Fruit fly (Drosophila melanogaster) whole organism, wandering third instar larva: ENCODE data around the gene CG3630.

ENCODE experiments used
- Abd-B ChIP-seq: fragments of >200 bp; optimal IDR thresholded peaks from 2 replicates; lab custom pipeline; 2017; ENCODE audit warnings: missing biosample characterization, missing genetic modification characterization
- CG32264 ChIP-seq: fragments of 200-800 bp; sonication (Bioruptor generic); optimal IDR thresholded peaks from 2 replicates; lab custom pipeline; 2016; ENCODE audit warnings: missing biosample characterization, missing genetic modification characterization
- CG9705 ChIP-seq: fragments of 200-800 bp; sonication (Bioruptor generic); optimal IDR thresholded peaks from 2 replicates; lab custom pipeline; 2018; ENCODE audit warnings: missing biosample characterization, mild to moderate bottlenecking, missing genetic modification characterization
- CrebA ChIP-seq: fragments of 200-800 bp; sonication (Bioruptor generic); optimal IDR thresholded peaks from 2 replicates; lab custom pipeline; 2016; ENCODE audit warnings: missing biosample characterization, mild to moderate bottlenecking, missing genetic modification characterization, borderline replicate concordance
- Dfd ChIP-seq: fragments of >200 bp; optimal IDR thresholded peaks from 2 replicates; lab custom pipeline; 2017; ENCODE audit warnings: missing biosample characterization, missing genetic modification characterization
- Dif ChIP-seq: fragments of 200-275, 200-300 bp; sonication (Bioruptor generic); optimal IDR thresholded peaks from 2 replicates; lab custom pipeline; 2018; ENCODE audit warnings: missing biosample characterization, missing genetic modification characterization; ENCODE audit not compliant: partially characterized antibody
- GATAd ChIP-seq: sonication (Bioruptor generic); optimal IDR thresholded peaks from 2 replicates; lab custom pipeline; 2016; ENCODE audit warnings: missing biosample characterization, missing genetic modification characterization
- HLH106 ChIP-seq: fragments of 200-800 bp; optimal IDR thresholded peaks from 3 replicates; lab custom pipeline; 2019; ENCODE audit warnings: missing biosample characterization, mild to moderate bottlenecking, missing genetic modification characterization, moderate library complexity
- Hnf4 ChIP-seq: fragments of 200-800 bp; sonication (Bioruptor generic); optimal IDR thresholded peaks from 2 replicates; lab custom pipeline; 2016; ENCODE audit warnings: missing biosample characterization, mild to moderate bottlenecking, missing genetic modification characterization
- Hr78 ChIP-seq: fragments of >200 bp; optimal IDR thresholded peaks from 2 replicates; lab custom pipeline; 2017; ENCODE audit warnings: missing biosample characterization, missing genetic modification characterization
- Hr83 ChIP-seq: fragments of 200-300 bp; sonication (Bioruptor generic); optimal IDR thresholded peaks from 2 replicates; lab custom pipeline; 2016; ENCODE audit warnings: missing biosample characterization, mild to moderate bottlenecking, missing genetic modification characterization, moderate library complexity; ENCODE audit not compliant: poor library complexity, severe bottlenecking
- Mio ChIP-seq: sonication (Bioruptor generic); optimal IDR thresholded peaks from 2 replicates; lab custom pipeline; 2016; ENCODE audit warnings: missing biosample characterization, missing genetic modification characterization
- Myc ChIP-seq: fragments of >200 bp; optimal IDR thresholded peaks from 2 replicates; lab custom pipeline; 2017
- N ChIP-seq: fragments of >200 bp; optimal IDR thresholded peaks from 2 replicates; lab custom pipeline; 2018; ENCODE audit warnings: missing biosample characterization, missing external identifiers, missing genetic modification characterization
- OdsH ChIP-seq: fragments of 200-800 bp; sonication (Bioruptor generic); optimal IDR thresholded peaks from 2 replicates; lab custom pipeline; 2016; ENCODE audit warnings: missing biosample characterization, mild to moderate bottlenecking, missing genetic modification characterization
- Rel ChIP-seq, 2 experiments: fragments of 200-800 bp; sonication (Bioruptor generic) in 1 of 2; optimal IDR thresholded peaks; 2 replicates in 1 of 2; 3 replicates in 1 of 2; lab custom pipeline; 2016 to 2019; ENCODE audit warnings: mild to moderate bottlenecking in 2 of 2, missing biosample characterization in 2 of 2, missing genetic modification characterization in 2 of 2, moderate library complexity in 1 of 2
- Sp1 ChIP-seq: fragments of 200-800 bp; sonication (Bioruptor generic); optimal IDR thresholded peaks from 3 replicates; lab custom pipeline; 2019; ENCODE audit warnings: missing biosample characterization, mild to moderate bottlenecking, missing genetic modification characterization, moderate library complexity
- br ChIP-seq: fragments of 200-800 bp; sonication (Bioruptor generic); optimal IDR thresholded peaks from 2 replicates; lab custom pipeline; 2016; ENCODE audit warnings: missing biosample characterization, missing genetic modification characterization
- brk ChIP-seq: fragments of 200-800 bp; sonication (Bioruptor generic); optimal IDR thresholded peaks from 2 replicates; lab custom pipeline; 2016; ENCODE audit warnings: missing biosample characterization, mild to moderate bottlenecking, missing genetic modification characterization
- dl ChIP-seq, 2 experiments: fragments of 175-275, 200-275 bp in 1 of 2; fragments of 200-275 bp in 1 of 2; sonication (Bioruptor generic); optimal IDR thresholded peaks; lab custom pipeline; 2018; ENCODE audit warnings: mild to moderate bottlenecking in 2 of 2, missing biosample characterization in 2 of 2, missing genetic modification characterization in 2 of 2, moderate library complexity in 2 of 2; ENCODE audit not compliant: partially characterized antibody in 2 of 2, insufficient read depth in 1 of 2
- dmrt93B ChIP-seq: fragments of 200-800 bp; sonication (Bioruptor generic); optimal IDR thresholded peaks from 2 replicates; lab custom pipeline; 2018; ENCODE audit warnings: missing biosample characterization, mild to moderate bottlenecking, missing genetic modification characterization
- ey ChIP-seq: fragments of 200-800 bp; sonication (Bioruptor generic); optimal IDR thresholded peaks from 2 replicates; lab custom pipeline; 2016; ENCODE audit warnings: missing biosample characterization, missing genetic modification characterization
- foxo ChIP-seq, 2 experiments: fragments of 200-800 bp; sonication (Bioruptor generic); optimal IDR thresholded peaks; 2 replicates in 1 of 2; 3 replicates in 1 of 2; lab custom pipeline; 2016 to 2017; ENCODE audit warnings: missing biosample characterization in 2 of 2, missing genetic modification characterization in 2 of 2
- fru ChIP-seq: fragments of 200-800 bp; sonication (Bioruptor generic); optimal IDR thresholded peaks from 3 replicates; lab custom pipeline; 2016; ENCODE audit warnings: missing biosample characterization, mild to moderate bottlenecking, missing genetic modification characterization
- h ChIP-seq: fragments of 200-800 bp; sonication (Bioruptor generic); optimal IDR thresholded peaks from 3 replicates; lab custom pipeline; 2016; ENCODE audit warnings: missing biosample characterization, mild to moderate bottlenecking, missing genetic modification characterization
- jim ChIP-seq: fragments of 175-275, 200-325 bp; sonication (Bioruptor generic); optimal IDR thresholded peaks from 2 replicates; lab custom pipeline; 2016; ENCODE audit warnings: missing biosample characterization, mild to moderate bottlenecking, missing genetic modification characterization
- lola ChIP-seq: fragments of >200 bp; optimal IDR thresholded peaks from 2 replicates; lab custom pipeline; 2017; ENCODE audit warnings: missing biosample characterization, missing genetic modification characterization
- psq ChIP-seq: fragments of 200-800 bp; sonication (Bioruptor generic); optimal IDR thresholded peaks from 3 replicates; lab custom pipeline; 2017; ENCODE audit warnings: missing biosample characterization, mild to moderate bottlenecking, missing genetic modification characterization, moderate library complexity
- rgr ChIP-seq: fragments of 200-800 bp; sonication (Bioruptor generic); optimal IDR thresholded peaks from 3 replicates; lab custom pipeline; 2016; ENCODE audit warnings: missing biosample characterization, mild to moderate bottlenecking, missing genetic modification characterization
- sv ChIP-seq: fragments of 200-800 bp; sonication (Bioruptor generic); optimal IDR thresholded peaks from 3 replicates; lab custom pipeline; 2016; ENCODE audit warnings: missing biosample characterization, missing genetic modification characterization
- tai ChIP-seq: sonication (Bioruptor generic); optimal IDR thresholded peaks from 2 replicates; lab custom pipeline; 2016; ENCODE audit warnings: missing biosample characterization, missing genetic modification characterization
- usp ChIP-seq: fragments of >200 bp; optimal IDR thresholded peaks from 2 replicates; lab custom pipeline; 2017; ENCODE audit warnings: missing biosample characterization, missing genetic modification characterization
- woc ChIP-seq: sonication (Bioruptor generic); optimal IDR thresholded peaks from 2 replicates; lab custom pipeline; 2016; ENCODE audit warnings: missing biosample characterization, mild to moderate bottlenecking, missing genetic modification characterization

The CG3630 gene

dm6 chrX:2208641-2209241 is 46.7 kb downstream of the CG3630 start:
- no peak for TF ChIP-seq Hr83 (GFP tag; lab: Kevin White, UChicago)
- TF ChIP-seq jim (GFP tag; lab: Kevin White, UChicago): no peak
- no peak for TF ChIP-seq OdsH (GFP tag; lab: Kevin White, UChicago)
- no peak for TF ChIP-seq br (GFP tag; lab: Kevin White, UChicago)
- no peak for TF ChIP-seq woc
- TF ChIP-seq brk (GFP tag; lab: Kevin White, UChicago): no peak
- TF ChIP-seq Abd-B (GFP tag; lab: Kevin White, UChicago): no peak
- TF ChIP-seq CG9705 (GFP tag; lab: Kevin White, UChicago): no peak
- TF ChIP-seq Rel (GFP tag; optimal IDR thresholded peaks at IDR 0.05; lab: Kevin White, UChicago): no peak
- no peak for TF ChIP-seq Rel (tag; optimal IDR thresholded peaks at IDR 0.05; lab: Kevin White, UChicago)
- no peak for TF ChIP-seq Hnf4 (GFP tag; lab: Kevin White, UChicago)
- TF ChIP-seq Hr78 (GFP tag; lab: Kevin White, UChicago): no peak
- TF ChIP-seq dmrt93B: no peak
- no peak for TF ChIP-seq Sp1 (GFP tag; lab: Kevin White, UChicago)
- no peak for TF ChIP-seq Mio (GFP tag; lab: Kevin White, UChicago)
- no peak for TF ChIP-seq sv (GFP tag; lab: Kevin White, UChicago)
- TF ChIP-seq foxo (GFP tag; optimal IDR thresholded peaks at IDR 0.05; lab: Kevin White, UChicago): no peak
- TF ChIP-seq Dfd: no peak
- no peak for TF ChIP-seq psq (GFP tag; lab: Kevin White, UChicago)
- no peak for TF ChIP-seq ey (GFP tag; lab: Kevin White, UChicago)

DNA sequence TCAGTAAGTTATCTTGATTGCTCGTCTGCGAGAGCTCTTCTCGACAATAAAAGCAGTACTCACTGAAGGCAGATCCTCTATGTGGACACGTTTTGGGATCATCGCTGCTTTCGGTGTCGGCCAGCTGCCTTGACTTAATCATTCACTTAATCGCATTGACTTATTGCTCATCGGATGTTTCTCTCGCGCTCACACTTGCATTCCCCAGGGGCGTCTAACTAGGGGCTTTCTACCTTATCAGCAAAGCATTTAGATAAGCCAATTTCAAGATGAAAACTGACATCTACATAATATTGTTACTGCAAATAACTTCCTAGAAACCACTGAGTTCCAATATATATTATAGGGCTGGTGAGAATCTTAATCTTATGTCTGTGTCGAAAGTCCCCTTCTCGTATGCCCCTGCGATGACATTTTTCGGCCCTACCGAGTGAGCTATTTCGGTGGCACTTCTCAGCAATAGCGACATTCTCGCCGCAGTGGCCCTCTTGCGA is 50.4 kb downstream of the CG3630 start:
- TF ChIP-seq fru (GFP tag; lab: Kevin White, UChicago) (peak; percentile 36), h (GFP tag; lab: Kevin White, UChicago) (peak; percentile 15), GATAd (GFP tag; lab: Kevin White, UChicago) (no peak), foxo (GFP tag; optimal IDR thresholded peaks at IDR 0.05; lab: Kevin White, UChicago) (peak in 1 of 2 experiments; percentile 23), Sp1 (GFP tag; lab: Kevin White, UChicago) (no peak), usp (GFP tag; lab: Kevin White, UChicago) (no peak), Rel (GFP tag; optimal IDR thresholded peaks at IDR 0.05; lab: Kevin White, UChicago) (no peak), Rel (tag; optimal IDR thresholded peaks at IDR 0.05; lab: Kevin White, UChicago) (peak; percentile 65), Dif (no peak), HLH106 (peak; percentile 36), psq (GFP tag; lab: Kevin White, UChicago) (no peak)
- TF ChIP-seq, all 38 proteins: peak for 5

dm6 chrX:2213759-2214406 is 51.9 kb downstream of the CG3630 start, which contains the start of gene SmydA-8:
SmydA-8 (minus strand) TSS chrX:2213809.
- TF ChIP-seq Mio (GFP tag; lab: Kevin White, UChicago): no peak

- no peak for TF ChIP-seq br (GFP tag; lab: Kevin White, UChicago)
- TF ChIP-seq lola (GFP tag; lab: Kevin White, UChicago): no peak
- no peak for TF ChIP-seq sv (GFP tag; lab: Kevin White, UChicago)
- TF ChIP-seq rgr: no peak
- no peak for TF ChIP-seq N (GFP tag; lab: Kevin White, UChicago)
- no peak for TF ChIP-seq brk (GFP tag; lab: Kevin White, UChicago)
- TF ChIP-seq jim (GFP tag; lab: Kevin White, UChicago): no peak
- TF ChIP-seq woc: no peak
- no peak for TF ChIP-seq Dfd
- TF ChIP-seq CG32264 (GFP tag; lab: Kevin White, UChicago): no peak
- TF ChIP-seq OdsH (GFP tag; lab: Kevin White, UChicago): no peak
- no peak for TF ChIP-seq Dif
- TF ChIP-seq dl (GFP tag; optimal IDR thresholded peaks at IDR 0.05; lab: Kevin White, UChicago; ENCODE audit: insufficient read depth in 1 of 2, partially characterized antibody in 2 of 2): no peak
- no peak for TF ChIP-seq Sp1 (GFP tag; lab: Kevin White, UChicago)
- TF ChIP-seq CrebA (GFP tag; lab: Kevin White, UChicago): no peak
- no peak for TF ChIP-seq Hnf4 (GFP tag; lab: Kevin White, UChicago)
- TF ChIP-seq ey (GFP tag; lab: Kevin White, UChicago): no peak
- no peak for TF ChIP-seq tai (GFP tag; lab: Kevin White, UChicago)
- no peak for TF ChIP-seq Hr83 (GFP tag; lab: Kevin White, UChicago)
- no peak for TF ChIP-seq Myc (lab: Kevin White, UChicago)
Measured at dm6 chrX:2218455-2218854, 56.5 kb downstream of the CG3630 start.
